Fruit fly (Drosophila melanogaster): ENCODE measurements around the gene Klc.

The Klc gene

dm6 chr3L:12734550-12735012 lies 15.3 kb downstream of the Klc start, which contains the start of the genes SmD1 and Ptp69D (continued):
- TF ChIP-seq CG17568 (GFP tag; optimal IDR thresholded peaks at IDR 0.05) (no peak), al (GFP tag; IDR thresholded peaks at IDR 0.05) (no peak), hb (GFP tag; IDR thresholded peaks at IDR 0.05; ENCODE audit: partially characterized antibody) (peak; percentile 73), mld (GFP tag; IDR thresholded peaks at IDR 0.05; ENCODE audit: partially characterized antibody) (0 out of 3 replicates have a peak, but pooled peaks have one; percentile 40), eyg (GFP tag; optimal IDR thresholded peaks at IDR 0.05) (no peak), pnt (GFP tag; optimal IDR thresholded peaks at IDR 0.05) (no peak), Xbp1 (GFP tag; optimal IDR thresholded peaks at IDR 0.05) (peak; percentile 6), ems (GFP tag; optimal IDR thresholded peaks at IDR 0.05) (no peak), org-1 (GFP tag; optimal IDR thresholded peaks at IDR 0.05) (no peak), CG10209 (GFP tag; optimal IDR thresholded peaks at IDR 0.05) (no peak), pzg (GFP tag; optimal IDR thresholded peaks at IDR 0.05) (peak; percentile 55), CG14710 (tag; optimal IDR thresholded peaks at IDR 0.05) (peak; percentile 72), CG6854 (GFP tag; optimal IDR thresholded peaks at IDR 0.05) (no peak), sd (tag; optimal IDR thresholded peaks at IDR 0.05) (peak; percentile 91), Dfd (GFP tag; optimal IDR thresholded peaks at IDR 0.05) (no peak), scrt (GFP tag; optimal IDR thresholded peaks at IDR 0.05) (no peak), Dll (GFP tag; IDR thresholded peaks at IDR 0.05; ENCODE audit: partially characterized antibody) (peak; percentile 88), Sin3A (optimal IDR thresholded peaks at IDR 0.05) (peak; percentile 86), Sry-δ (GFP tag; optimal IDR thresholded peaks at IDR 0.05) (peak; percentile 45), YL-1 (GFP tag; optimal IDR thresholded peaks at IDR 0.05) (peak; percentile 24), HHEX (GFP tag; optimal IDR thresholded peaks at IDR 0.05) (no peak), CG17186 (GFP tag; optimal IDR thresholded peaks at IDR 0.05) (peak; percentile 56), CG34224 (GFP tag; IDR thresholded peaks at IDR 0.05; ENCODE audit: partially characterized antibody) (peak; percentile 44; the same call in 2 of the 3 replicates), BEAF-32 (GFP tag; optimal IDR thresholded peaks at IDR 0.05) (peak; percentile 94), sisA (GFP tag; IDR thresholded peaks at IDR 0.05) (no peak), CG2712 (tag; optimal IDR thresholded peaks at IDR 0.05) (peak; percentile 58), Dad (GFP tag; optimal IDR thresholded peaks at IDR 0.05) (no peak), Max (GFP tag; optimal IDR thresholded peaks at IDR 0.05) (peak; percentile 35), CG4820 (GFP tag; optimal IDR thresholded peaks at IDR 0.05) (peak; percentile 14), crc (GFP tag; optimal IDR thresholded peaks at IDR 0.05) (no peak), zen2 (GFP tag; IDR thresholded peaks at IDR 0.05; ENCODE audit: partially characterized antibody) (peak; percentile 32; the same call in 1 of the 3 replicates), Scr (GFP tag; IDR thresholded peaks at IDR 0.05; ENCODE audit: partially characterized antibody) (peak; percentile 88), CG10147 (GFP tag; optimal IDR thresholded peaks at IDR 0.05) (peak; percentile 22), sqz (GFP tag; optimal IDR thresholded peaks at IDR 0.05) (peak; percentile 72), CG31365 (tag; optimal IDR thresholded peaks at IDR 0.05) (no peak), CG12299 (tag; optimal IDR thresholded peaks at IDR 0.05) (peak; percentile 10), HLH3B (GFP tag; IDR thresholded peaks at IDR 0.05) (no peak), dmrt11E (tag; optimal IDR thresholded peaks at IDR 0.05) (peak; percentile 10), E2f2 (GFP tag; IDR thresholded peaks at IDR 0.05) (peak; percentile 12; the same call in 1 of the 2 replicates), CG3995 (GFP tag; optimal IDR thresholded peaks at IDR 0.05) (peak; percentile 26), hbn (GFP tag; IDR thresholded peaks at IDR 0.05; ENCODE audit: partially characterized antibody) (peak; percentile 59), CG9727 (GFP tag; optimal IDR thresholded peaks at IDR 0.05) (no peak), vvl (GFP tag; IDR thresholded peaks at IDR 0.05) (no peak), Ets65A (GFP tag) (peak; percentile 32), Opbp (GFP tag; IDR thresholded peaks at IDR 0.05; ENCODE audit: partially characterized antibody) (peak; percentile 70; the same call in 2 of the 3 replicates), gce (GFP tag; IDR thresholded peaks at IDR 0.05) (no peak), knrl (GFP tag; IDR thresholded peaks at IDR 0.05; ENCODE audit: partially characterized antibody) (peak; percentile 93), Vsx1 (GFP tag; optimal IDR thresholded peaks at IDR 0.05) (no peak), Stat92E (GFP tag; optimal IDR thresholded peaks at IDR 0.05) (peak in 1 of 3 experiments; percentile 40)
